Fruit fly (Drosophila melanogaster): ENCODE results near the gene ssp.

Gene ssp

DNA sequence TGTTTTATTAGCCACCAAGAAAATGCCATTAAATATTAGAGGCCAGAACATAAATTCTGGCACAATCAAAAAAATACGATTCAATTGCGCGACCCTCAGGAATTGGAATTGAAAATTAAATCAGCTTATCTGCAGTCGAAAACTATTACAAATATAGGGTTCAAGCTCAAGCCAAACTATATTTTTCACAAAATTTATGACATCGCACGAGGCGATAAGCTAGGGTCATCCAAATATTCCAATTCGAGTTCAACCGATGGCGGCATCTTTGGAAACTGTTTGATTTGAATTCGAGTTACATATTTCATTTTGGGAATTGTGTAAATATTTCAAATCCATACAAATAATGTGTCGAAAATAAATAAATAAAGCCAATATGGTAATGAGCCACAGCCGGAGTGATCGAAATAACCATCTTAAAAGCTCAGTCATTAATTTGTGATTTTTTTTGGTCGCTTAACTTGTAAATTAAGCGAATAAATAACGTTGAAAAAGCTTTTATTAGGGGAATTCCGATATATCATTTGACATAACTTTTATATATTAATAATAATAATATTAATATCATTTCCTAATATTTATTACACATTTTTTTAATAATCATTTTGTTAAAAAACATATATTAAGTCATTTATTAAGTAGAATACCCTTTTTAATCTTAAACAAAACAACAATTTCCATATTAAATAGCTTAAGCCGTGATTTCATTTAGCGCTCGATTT lies 32.9 kb upstream of the ssp start:
- TF ChIP-seq CTCF (optimal IDR thresholded peaks at IDR 0.05) (no peak), CG8478 (optimal IDR thresholded peaks at IDR 0.05) (no peak)

- TF ChIP-seq CTCF (optimal IDR thresholded peaks at IDR 0.05) (no peak), CG8478 (optimal IDR thresholded peaks at IDR 0.05) (no peak)
These were observed 32.4 kb upstream of the ssp start for dm6 chr3L:12085691-12086078.

DNA sequence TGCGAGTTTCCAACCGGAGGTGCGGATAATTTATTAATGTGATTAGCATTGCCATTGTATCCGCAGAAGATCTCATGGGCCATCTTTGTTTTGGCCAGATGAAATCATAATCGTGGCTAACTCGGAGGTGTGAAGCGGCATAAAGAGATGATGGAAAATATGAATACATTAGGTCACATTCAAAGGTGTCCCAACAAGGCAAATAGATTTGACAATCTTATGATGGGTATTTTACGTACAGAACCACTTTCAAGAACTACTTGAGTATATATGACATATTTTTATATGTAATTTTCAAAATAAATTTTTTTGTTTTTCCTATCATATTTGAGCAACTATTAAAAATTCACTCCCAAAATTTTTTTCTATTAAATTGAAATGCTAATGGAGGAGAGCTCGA lies 29.7 kb upstream of the ssp start, which contains the start of gene CG17154:
TSS of gene CG17154 (plus strand) at position 301 of the 400 bp plus-strand sequence.
- TF ChIP-seq CG8478 (optimal IDR thresholded peaks at IDR 0.05) = no peak
- TF ChIP-seq CTCF (optimal IDR thresholded peaks at IDR 0.05) = no peak

dm6 chr3L:12090184-12090897 lies 27.7 kb upstream of the ssp start:
- TF ChIP-seq CTCF (optimal IDR thresholded peaks at IDR 0.05) (no peak), CG8478 (optimal IDR thresholded peaks at IDR 0.05) (no peak)

- TF ChIP-seq CG8478 (optimal IDR thresholded peaks at IDR 0.05) = no peak
- no peak for TF ChIP-seq CTCF (optimal IDR thresholded peaks at IDR 0.05)
These were observed 27.0 kb upstream of the ssp start for dm6 chr3L:12090898-12091685.

dm6 chr3L:12092860-12093359 lies 25.1 kb upstream of the ssp start:
- TF ChIP-seq CTCF (optimal IDR thresholded peaks at IDR 0.05) (no peak), CG8478 (optimal IDR thresholded peaks at IDR 0.05) (no peak)

DNA sequence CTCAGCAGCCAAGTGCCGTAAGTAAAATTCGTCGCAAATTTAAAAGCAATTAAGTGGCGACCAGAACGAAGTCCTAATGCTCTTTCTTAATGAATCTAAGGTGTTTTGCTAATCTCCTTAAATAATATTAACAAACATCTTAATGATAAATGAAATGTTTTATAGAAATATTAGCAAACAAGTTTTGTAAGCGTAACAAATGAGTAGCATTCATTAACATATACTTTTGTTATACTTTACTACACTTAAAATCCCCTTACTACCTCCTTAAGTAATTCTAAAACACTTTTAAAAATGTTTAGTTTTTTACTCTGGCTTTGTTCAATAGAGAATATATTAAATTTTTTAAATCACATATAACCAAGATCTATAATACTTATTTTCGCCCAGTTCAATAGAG lies 22.1 kb upstream of the ssp start:
- TF ChIP-seq CTCF (optimal IDR thresholded peaks at IDR 0.05) (no peak), CG8478 (optimal IDR thresholded peaks at IDR 0.05) (no peak)

DNA sequence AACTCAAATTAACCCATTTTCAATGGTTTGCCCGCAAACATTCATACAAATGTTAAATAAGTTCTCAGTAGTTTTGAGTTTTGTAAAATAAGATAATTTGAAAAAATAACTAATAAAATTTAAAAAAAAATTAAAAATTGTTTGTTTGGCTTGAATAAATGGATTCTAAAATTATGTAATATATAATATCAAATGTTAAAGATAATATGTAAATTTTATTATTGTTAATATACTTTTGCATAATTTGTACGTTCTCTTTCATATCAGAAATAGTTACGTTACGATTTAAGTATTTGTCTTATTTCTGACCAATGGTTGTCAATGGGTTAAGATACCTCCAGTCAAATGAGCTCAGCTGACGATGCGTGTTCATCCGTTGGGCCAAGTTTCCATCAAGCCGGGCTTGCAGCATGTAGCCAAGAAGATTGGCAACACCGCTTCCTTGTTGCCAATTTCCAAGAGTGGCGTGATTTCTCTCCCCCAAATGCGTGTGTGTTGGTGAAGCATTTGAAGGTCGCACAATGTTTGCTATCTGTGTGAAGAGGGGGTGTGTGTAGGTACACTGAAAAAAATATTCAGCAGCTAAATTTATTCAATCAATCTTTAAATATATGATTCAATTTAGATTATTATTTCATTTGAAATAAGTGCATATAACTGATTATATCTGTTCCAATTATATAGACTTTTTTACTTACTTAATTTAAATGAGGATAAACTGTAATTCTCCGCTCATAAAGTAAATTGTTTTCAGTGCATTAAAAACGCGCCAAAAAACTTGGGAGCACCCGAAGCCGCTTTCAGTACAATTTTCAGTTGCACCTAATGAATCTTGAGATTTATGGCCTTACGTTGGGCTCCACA lies 21.0 kb upstream of the ssp start:
- TF ChIP-seq CG8478 (optimal IDR thresholded peaks at IDR 0.05) = no peak

- TF ChIP-seq CTCF (optimal IDR thresholded peaks at IDR 0.05) = no peak
- TF ChIP-seq CG8478 (optimal IDR thresholded peaks at IDR 0.05) = no peak
These were observed 18.6 kb upstream of the ssp start for dm6 chr3L:12099329-12100031.

DNA sequence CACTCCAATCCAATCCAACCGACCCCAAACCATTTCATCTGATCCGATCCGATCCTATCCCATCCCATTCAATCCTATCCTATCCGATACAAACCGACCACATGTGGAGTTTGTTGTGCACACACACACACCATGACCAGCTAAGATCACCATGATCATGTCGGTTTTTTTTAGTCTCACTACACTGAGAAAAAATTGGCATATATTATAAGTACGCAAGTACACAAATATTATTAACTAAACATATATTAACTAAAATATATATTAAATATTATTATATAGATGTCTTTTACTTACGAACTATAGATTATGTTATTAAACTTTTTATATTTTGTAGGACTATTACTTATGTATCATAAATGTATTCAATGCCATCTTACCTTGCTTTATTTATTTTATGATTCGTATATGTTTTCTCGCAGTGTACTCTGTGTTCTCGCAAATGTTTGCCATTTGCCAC lies 16.1 kb upstream of the ssp start:
- no peak for TF ChIP-seq CTCF (optimal IDR thresholded peaks at IDR 0.05)
- no peak for TF ChIP-seq CG8478 (optimal IDR thresholded peaks at IDR 0.05)

DNA sequence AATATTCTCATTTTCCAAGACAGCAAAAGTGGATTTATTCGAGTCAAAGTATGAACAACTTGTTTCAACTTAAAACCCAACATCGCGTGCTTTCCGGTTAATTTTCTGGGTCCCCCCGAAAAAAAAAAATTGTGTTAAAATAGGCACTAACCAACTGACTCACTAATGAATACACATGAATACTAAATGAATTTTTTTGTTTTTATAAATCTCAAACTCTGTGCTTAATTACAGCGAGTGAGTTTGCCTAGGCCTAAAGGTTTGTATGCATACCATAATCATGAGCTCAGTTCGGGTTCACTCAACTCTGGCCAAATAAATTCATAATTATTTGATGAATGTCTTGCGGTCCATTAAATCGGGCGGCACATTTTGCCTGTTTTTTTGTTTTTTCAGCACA lies 10.7 kb upstream of the ssp start:
- TF ChIP-seq CG8478 (optimal IDR thresholded peaks at IDR 0.05) = no peak
- TF ChIP-seq CTCF (optimal IDR thresholded peaks at IDR 0.05) = no peak

DNA sequence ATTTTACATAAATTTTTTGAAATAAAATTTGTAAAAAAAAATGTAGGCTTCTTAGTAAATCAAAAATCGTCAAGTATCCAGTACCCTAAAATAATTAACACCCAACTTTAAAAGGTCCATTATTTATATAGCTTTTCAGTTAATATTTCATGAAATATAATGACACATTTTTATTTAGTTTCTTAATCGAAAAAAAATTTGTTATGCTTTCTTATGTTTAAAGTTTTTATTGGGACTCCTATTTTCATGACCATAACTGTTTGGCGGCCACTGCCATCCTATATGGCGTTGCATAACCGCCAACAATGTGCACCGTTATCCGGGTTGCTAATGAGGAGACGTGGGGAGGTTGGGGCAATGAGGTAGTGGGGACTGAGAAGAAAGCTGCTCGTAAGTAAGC lies 9.5 kb upstream of the ssp start:
- TF ChIP-seq CTCF (optimal IDR thresholded peaks at IDR 0.05) = no peak
- no peak for TF ChIP-seq CG8478 (optimal IDR thresholded peaks at IDR 0.05)

DNA sequence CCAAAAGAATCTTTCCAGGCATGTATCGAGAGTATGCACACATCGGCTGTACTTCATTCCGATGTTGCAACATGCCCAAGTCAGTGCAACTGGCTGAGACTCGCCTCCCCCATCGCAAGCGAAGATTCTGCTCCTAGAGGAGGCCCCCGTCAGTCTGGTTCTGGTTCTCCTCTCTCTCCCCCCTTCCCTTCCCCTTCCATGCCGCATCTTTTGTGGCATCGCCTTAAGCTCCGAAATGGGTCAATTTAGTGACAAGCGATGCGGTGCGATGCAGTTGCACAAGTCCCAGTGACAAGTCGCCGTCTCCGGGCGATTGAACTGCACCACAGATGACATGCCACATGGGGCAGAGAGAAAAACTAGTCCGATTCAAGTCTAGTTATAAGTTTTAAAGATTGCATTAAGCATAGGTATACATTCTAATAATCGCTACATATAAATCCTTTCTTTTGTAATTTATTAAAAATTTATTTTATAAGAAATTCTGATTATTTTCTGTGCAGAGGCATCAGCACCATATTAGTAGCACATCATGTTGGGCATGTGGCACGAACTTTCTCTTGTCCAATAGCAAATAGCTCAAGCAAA lies 8.9 kb upstream of the ssp start:
- no peak for TF ChIP-seq CG8478 (optimal IDR thresholded peaks at IDR 0.05)
- no peak for TF ChIP-seq CTCF (optimal IDR thresholded peaks at IDR 0.05)
